Worm (Caenorhabditis elegans): ENCODE data around the gene T23F2.3.

Gene T23F2.3

ce11 chrX:5512227-5512626 is at the start of gene T23F2.3:
T23F2.3 (minus strand) TSS chrX:5512327.
- TF ChIP-seq snpc-4 (tag; optimal IDR thresholded peaks at IDR 0.05): no peak
- TF ChIP-seq fos-1 (tag; optimal IDR thresholded peaks at IDR 0.05): no peak
- TF ChIP-seq mdl-1 (tag; optimal IDR thresholded peaks at IDR 0.05): no peak
- no peak for TF ChIP-seq unc-39 (tag; optimal IDR thresholded peaks at IDR 0.05)
- TF ChIP-seq ceh-82 (tag; optimal IDR thresholded peaks at IDR 0.05): no peak
- TF ChIP-seq elt-1 (tag; optimal IDR thresholded peaks at IDR 0.05): no peak
- no peak for TF ChIP-seq daf-12 (tag; optimal IDR thresholded peaks at IDR 0.05)
- no peak for TF ChIP-seq nhr-76 (tag; optimal IDR thresholded peaks at IDR 0.05)
- TF ChIP-seq nhr-25 (tag; optimal IDR thresholded peaks at IDR 0.05): no peak
- no peak for TF ChIP-seq mml-1 (tag; optimal IDR thresholded peaks at IDR 0.05)
- TF ChIP-seq aly-2 (tag; optimal IDR thresholded peaks at IDR 0.05): no peak
- TF ChIP-seq pha-4 (tag; optimal IDR thresholded peaks at IDR 0.05): no peak
- TF ChIP-seq elt-2 (tag; optimal IDR thresholded peaks at IDR 0.05): no peak
- TF ChIP-seq ceh-9 (tag; optimal IDR thresholded peaks at IDR 0.05): no peak
- TF ChIP-seq nfya-1 (tag; optimal IDR thresholded peaks at IDR 0.05; ENCODE audit: insufficient read depth): no peak

- TF ChIP-seq nhr-28 (tag; optimal IDR thresholded peaks at IDR 0.05): no peak
- TF ChIP-seq ztf-11 (tag; optimal IDR thresholded peaks at IDR 0.05): no peak
- TF ChIP-seq daf-12 (tag; optimal IDR thresholded peaks at IDR 0.05): no peak
- no peak for TF ChIP-seq lin-15B (tag; optimal IDR thresholded peaks at IDR 0.05)
- no peak for TF ChIP-seq ceh-28 (tag; optimal IDR thresholded peaks at IDR 0.05)
Measured at ce11 chrX:5557966-5558365, 45.8 kb upstream of the T23F2.3 start, which contains the start of gene C38C5.1. C38C5.1 (plus strand) TSS chrX:5558055.

DNA sequence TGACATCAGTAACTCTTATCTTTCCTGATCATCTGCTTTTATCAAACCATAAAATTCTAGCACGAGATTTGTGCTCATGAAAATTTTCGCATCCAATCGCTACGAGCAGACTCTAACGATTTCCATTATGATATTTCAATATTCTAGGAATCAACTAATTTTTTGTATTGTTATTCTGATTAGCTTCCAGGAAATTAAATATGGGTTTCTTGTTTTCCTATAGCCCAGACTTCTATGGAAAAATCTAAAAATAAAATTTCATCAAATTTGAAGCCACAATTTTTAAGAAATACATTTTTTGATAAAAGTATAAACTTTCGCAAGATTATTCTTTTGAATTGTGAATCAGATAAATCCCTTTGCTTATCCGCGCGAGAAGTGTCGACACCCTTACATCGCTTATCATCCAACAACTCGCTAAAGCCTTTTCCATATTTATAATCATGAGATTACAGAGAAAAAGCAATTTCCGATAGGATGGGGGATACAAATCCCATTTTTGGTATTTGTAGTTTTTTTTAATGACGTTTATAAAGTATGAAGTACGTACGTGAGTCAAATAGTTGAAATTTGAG is 43.0 kb upstream of the T23F2.3 start:
- no peak for TF ChIP-seq hmg-11 (tag; optimal IDR thresholded peaks at IDR 0.05)
- TF ChIP-seq ceh-16 (tag; optimal IDR thresholded peaks at IDR 0.05): no peak
- TF ChIP-seq elt-3 (tag; optimal IDR thresholded peaks at IDR 0.05): no peak
- no peak for TF ChIP-seq ceh-82 (tag; optimal IDR thresholded peaks at IDR 0.05)
- TF ChIP-seq lsy-12 (tag; optimal IDR thresholded peaks at IDR 0.05): no peak
- no peak for TF ChIP-seq snpc-4 (tag; optimal IDR thresholded peaks at IDR 0.05)
- TF ChIP-seq daf-12 (tag; optimal IDR thresholded peaks at IDR 0.05): no peak
- no peak for TF ChIP-seq egl-5 (tag; optimal IDR thresholded peaks at IDR 0.05)
- no peak for TF ChIP-seq mml-1 (tag; optimal IDR thresholded peaks at IDR 0.05)

ce11 chrX:5552652-5553051 is 40.5 kb upstream of the T23F2.3 start, which contains the start of gene ifta-1:
ifta-1 (minus strand) TSS chrX:5552752.
- no peak for TF ChIP-seq pha-4 (tag; optimal IDR thresholded peaks at IDR 0.05)
- TF ChIP-seq eor-1 (tag; optimal IDR thresholded peaks at IDR 0.05): no peak
- no peak for TF ChIP-seq elt-1 (tag; optimal IDR thresholded peaks at IDR 0.05)
- no peak for TF ChIP-seq tbx-2 (tag; optimal IDR thresholded peaks at IDR 0.05)
- no peak for TF ChIP-seq ztf-11 (tag; optimal IDR thresholded peaks at IDR 0.05)
- no peak for TF ChIP-seq zag-1 (tag; optimal IDR thresholded peaks at IDR 0.05)

DNA sequence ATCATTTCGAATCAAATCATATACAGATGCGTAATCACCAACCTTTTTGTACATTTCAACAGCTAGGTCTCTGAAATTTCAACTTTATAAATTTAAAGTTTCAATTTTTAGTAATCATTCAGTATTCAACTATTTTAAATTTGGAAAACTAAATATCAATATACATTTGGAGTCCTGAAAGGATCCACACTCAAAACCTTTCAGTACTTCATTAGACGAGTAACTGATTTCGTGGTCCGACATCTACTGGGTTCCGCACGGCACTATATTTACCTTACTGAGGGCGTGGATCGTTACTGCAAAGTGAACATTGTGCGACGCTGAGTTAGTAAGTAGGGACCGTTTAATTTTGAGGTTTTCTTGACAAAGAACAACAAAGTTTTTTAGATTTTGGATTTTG is 35.7 kb upstream of the T23F2.3 start:
- TF ChIP-seq ceh-82 (tag; optimal IDR thresholded peaks at IDR 0.05): no peak
- no peak for TF ChIP-seq mdl-1 (tag; optimal IDR thresholded peaks at IDR 0.05)
- TF ChIP-seq R02D3.7 (tag; optimal IDR thresholded peaks at IDR 0.05): no peak
- TF ChIP-seq unc-62 (GFP tag; optimal IDR thresholded peaks at IDR 0.05): no peak
- no peak for TF ChIP-seq pha-4 (tag; optimal IDR thresholded peaks at IDR 0.05)
- no peak for TF ChIP-seq tbx-2 (tag; optimal IDR thresholded peaks at IDR 0.05)
- TF ChIP-seq nhr-237 (tag; optimal IDR thresholded peaks at IDR 0.05): no peak
- no peak for TF ChIP-seq nhr-12 (tag; optimal IDR thresholded peaks at IDR 0.05)
- TF ChIP-seq daf-12 (tag; optimal IDR thresholded peaks at IDR 0.05): no peak
- TF ChIP-seq ceh-16 (tag; optimal IDR thresholded peaks at IDR 0.05): no peak

ce11 chrX:5543651-5544050 is 31.5 kb upstream of the T23F2.3 start, which contains the start of gene C54G7.1:
C54G7.1 (plus strand) TSS chrX:5543951.
- TF ChIP-seq ztf-4 (tag; optimal IDR thresholded peaks at IDR 0.05): no peak
- no peak for TF ChIP-seq snpc-4 (tag; optimal IDR thresholded peaks at IDR 0.05)
- no peak for TF ChIP-seq nhr-43 (tag; optimal IDR thresholded peaks at IDR 0.05; ENCODE audit: poor library complexity, severe bottlenecking)
- no peak for TF ChIP-seq fos-1 (tag; optimal IDR thresholded peaks at IDR 0.05)
- TF ChIP-seq nhr-23 (tag; optimal IDR thresholded peaks at IDR 0.05): no peak
- no peak for TF ChIP-seq nhr-77 (tag; optimal IDR thresholded peaks at IDR 0.05)
- TF ChIP-seq mml-1 (tag; optimal IDR thresholded peaks at IDR 0.05): no peak
- no peak for TF ChIP-seq ceh-82 (tag; optimal IDR thresholded peaks at IDR 0.05)
- no peak for TF ChIP-seq nhr-12 (tag; optimal IDR thresholded peaks at IDR 0.05)
- TF ChIP-seq skn-1 (tag; optimal IDR thresholded peaks at IDR 0.05): no peak
- no peak for TF ChIP-seq nfya-1 (tag; optimal IDR thresholded peaks at IDR 0.05; ENCODE audit: insufficient read depth)
- TF ChIP-seq ceh-9 (tag; optimal IDR thresholded peaks at IDR 0.05): no peak
- TF ChIP-seq zag-1 (tag; optimal IDR thresholded peaks at IDR 0.05): no peak
- no peak for TF ChIP-seq sea-2 (GFP tag; optimal IDR thresholded peaks at IDR 0.05)
- TF ChIP-seq jun-1 (tag; optimal IDR thresholded peaks at IDR 0.05): no peak
- no peak for TF ChIP-seq fkh-2 (tag; optimal IDR thresholded peaks at IDR 0.05)
- no peak for TF ChIP-seq ama-1 (optimal IDR thresholded peaks at IDR 0.05)

Measured in whole organism, L3 larva.